Fruit fly (Drosophila melanogaster): ENCODE results near the gene hzg.

- TF ChIP-seq CG8478 (optimal IDR thresholded peaks at IDR 0.05) (no peak), CTCF (optimal IDR thresholded peaks at IDR 0.05) (no peak)
Measured at dm6 chr3L:16035185-16035584, 30.6 kb upstream of the hzg start, which contains the start of gene CG5895.
